Fruit fly (Drosophila melanogaster) Kc167 (cell line): Measurements from ENCODE around the gene Ask1.

Experiments
- psq ChIP-seq: fragments of >200 bp; optimal IDR thresholded peaks from 2 replicates; lab custom pipeline; 2017; ENCODE audit warnings: missing external identifiers
- ttk ChIP-seq: sonication (Bioruptor generic); optimal IDR thresholded peaks from 2 replicates; lab custom pipeline; 2017; ENCODE audit warnings: missing external identifiers

dm6 chr3R:19880431-19880939 is 966 bp downstream of the Ask1 start:
- TF ChIP-seq psq (lab: Kevin White, UChicago) (no peak), ttk (lab: Kevin White, UChicago) (no peak)
